Fruit fly (Drosophila melanogaster): ENCODE measurements around the gene Ip259.

The Ip259 gene

DNA sequence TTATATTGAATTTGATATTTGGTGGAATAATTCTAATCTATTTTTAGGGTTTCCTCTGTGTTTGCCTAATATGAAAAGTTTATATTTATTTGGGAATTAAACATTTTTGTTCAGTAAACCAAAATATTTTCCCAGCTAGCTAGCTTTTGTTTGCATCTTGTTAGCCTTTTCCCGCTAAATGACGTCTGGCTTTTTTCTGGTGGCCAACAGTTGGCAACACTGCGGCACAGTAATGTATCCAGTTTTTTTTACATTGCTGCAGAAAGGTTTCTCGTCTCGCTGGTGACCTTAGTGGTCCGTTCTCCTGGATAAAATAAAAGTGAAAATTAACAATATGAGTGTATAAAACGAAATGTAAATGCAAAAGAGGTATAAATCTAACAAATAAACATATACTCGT is 43.9 kb upstream of the Ip259 start, which contains the start of gene lft (continued):
- TF ChIP-seq YL-1 (GFP tag; optimal IDR thresholded peaks at IDR 0.05), result peak; percentile 32

DNA sequence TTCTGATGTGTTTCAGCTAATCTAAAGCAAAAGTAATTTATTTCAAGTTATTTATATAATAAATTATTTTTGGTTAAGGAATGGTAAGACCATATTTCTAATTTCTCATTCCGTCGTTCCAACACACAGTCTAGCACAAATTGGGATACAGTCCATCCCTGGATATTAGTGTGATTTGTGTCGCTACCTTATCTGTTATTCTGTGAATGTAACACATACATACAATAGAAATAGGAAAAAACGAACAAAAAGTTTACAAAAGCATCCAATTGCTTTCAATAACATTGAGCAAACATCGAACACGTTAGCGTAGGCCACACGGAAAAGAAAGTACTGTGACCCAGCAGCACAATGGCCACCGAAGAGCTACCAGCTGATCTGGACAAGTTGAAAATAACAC is 41.6 kb upstream of the Ip259 start, which contains the start of gene CG5056:
Gene CG5056, plus strand, starts transcription at position 168 of the 400 bp plus-strand sequence.
- TF ChIP-seq dati (GFP tag; IDR thresholded peaks at IDR 0.05), result no peak
- TF ChIP-seq E2f2 (GFP tag; IDR thresholded peaks at IDR 0.05), result no peak
- TF ChIP-seq CG1603 (tag; optimal IDR thresholded peaks at IDR 0.05), result peak; percentile 100
- peak; percentile 69 for TF ChIP-seq trem (tag; optimal IDR thresholded peaks at IDR 0.05)
- TF ChIP-seq cas (GFP tag; IDR thresholded peaks at IDR 0.05), result no peak
- TF ChIP-seq corto (GFP tag; optimal IDR thresholded peaks at IDR 0.05), result no peak
- TF ChIP-seq lilli (GFP tag; optimal IDR thresholded peaks at IDR 0.05), result no peak
- no peak for TF ChIP-seq Asciz (GFP tag; optimal IDR thresholded peaks at IDR 0.05)
- peak; percentile 54; the same call in 2 of the 3 replicates for TF ChIP-seq CG17361 (GFP tag; IDR thresholded peaks at IDR 0.05)
- no peak for TF ChIP-seq CG10565 (GFP tag; optimal IDR thresholded peaks at IDR 0.05)
- peak; percentile 39 for TF ChIP-seq Dref (GFP tag; IDR thresholded peaks at IDR 0.05)
- no peak for TF ChIP-seq CG16863 (GFP tag; optimal IDR thresholded peaks at IDR 0.05)
- TF ChIP-seq Ets97D (GFP tag; optimal IDR thresholded peaks at IDR 0.05), result peak; percentile 40
- TF ChIP-seq scrt (GFP tag; optimal IDR thresholded peaks at IDR 0.05), result no peak
- no peak for TF ChIP-seq CG6654 (GFP tag; optimal IDR thresholded peaks at IDR 0.05)
- no peak for TF ChIP-seq CG6254 (GFP tag; optimal IDR thresholded peaks at IDR 0.05)
- no peak for TF ChIP-seq bowl (GFP tag; IDR thresholded peaks at IDR 0.05)
- TF ChIP-seq Meics (GFP tag; optimal IDR thresholded peaks at IDR 0.05), result no peak
- TF ChIP-seq NFAT (GFP tag; IDR thresholded peaks at IDR 0.05), result no peak
- no peak for TF ChIP-seq Usf (GFP tag; optimal IDR thresholded peaks at IDR 0.05)
- TF ChIP-seq gt (GFP tag; IDR thresholded peaks at IDR 0.05), result no peak
- no peak for TF ChIP-seq CG4360 (GFP tag; IDR thresholded peaks at IDR 0.05)
- no peak for TF ChIP-seq Atf-2 (GFP tag; optimal IDR thresholded peaks at IDR 0.05)
- TF ChIP-seq ttk (GFP tag; IDR thresholded peaks at IDR 0.05), result no peak
- no peak for TF ChIP-seq Lim3 (GFP tag; IDR thresholded peaks at IDR 0.05)
- peak; percentile 61 for TF ChIP-seq gfzf (GFP tag; optimal IDR thresholded peaks at IDR 0.05)
- TF ChIP-seq Atf3 (GFP tag; optimal IDR thresholded peaks at IDR 0.05), result no peak
- TF ChIP-seq nom (GFP tag; optimal IDR thresholded peaks at IDR 0.05), result peak; percentile 44
- peak; percentile 93 for TF ChIP-seq CG1024 (GFP tag; IDR thresholded peaks at IDR 0.05)
- no peak for TF ChIP-seq CG32772 (GFP tag; IDR thresholded peaks at IDR 0.05)
- TF ChIP-seq schlank (tag; optimal IDR thresholded peaks at IDR 0.05), result no peak
- no peak for TF ChIP-seq CG1792 (GFP tag; optimal IDR thresholded peaks at IDR 0.05)
- no peak for TF ChIP-seq run (tag; optimal IDR thresholded peaks at IDR 0.05)
- no peak for TF ChIP-seq BtbVII (GFP tag; optimal IDR thresholded peaks at IDR 0.05)
- TF ChIP-seq CG31365 (tag; optimal IDR thresholded peaks at IDR 0.05), result no peak
- TF ChIP-seq CG3995 (GFP tag; optimal IDR thresholded peaks at IDR 0.05), result peak; percentile 7
- TF ChIP-seq caup (GFP tag; optimal IDR thresholded peaks at IDR 0.05; ENCODE audit: severe bottlenecking), result no peak
- TF ChIP-seq Eip74EF (GFP tag; optimal IDR thresholded peaks at IDR 0.05), result no peak
- no peak for TF ChIP-seq Hand (GFP tag; optimal IDR thresholded peaks at IDR 0.05)
- no peak for TF ChIP-seq CG4404 (GFP tag; IDR thresholded peaks at IDR 0.05)
- no peak for TF ChIP-seq CG8089 (GFP tag; optimal IDR thresholded peaks at IDR 0.05)
- no peak for TF ChIP-seq Dbx (GFP tag; IDR thresholded peaks at IDR 0.05)
- no peak for TF ChIP-seq CG2889 (GFP tag; IDR thresholded peaks at IDR 0.05)
- no peak for TF ChIP-seq Chrac-16 (GFP tag; optimal IDR thresholded peaks at IDR 0.05)
- no peak for TF ChIP-seq Hey (tag; optimal IDR thresholded peaks at IDR 0.05)
- TF ChIP-seq Sry-β (GFP tag; optimal IDR thresholded peaks at IDR 0.05), result peak; percentile 50
- TF ChIP-seq CG10431 (GFP tag; optimal IDR thresholded peaks at IDR 0.05), result no peak
- TF ChIP-seq PHDP (tag; optimal IDR thresholded peaks at IDR 0.05), result peak; percentile 18
- no peak for TF ChIP-seq sima (GFP tag; optimal IDR thresholded peaks at IDR 0.05)
